Fruit fly (Drosophila melanogaster): ENCODE measurements around the gene Neu2.
A peak's percentile ranks its signal among the peaks of the same experiment; 100 is the strongest.

DNA sequence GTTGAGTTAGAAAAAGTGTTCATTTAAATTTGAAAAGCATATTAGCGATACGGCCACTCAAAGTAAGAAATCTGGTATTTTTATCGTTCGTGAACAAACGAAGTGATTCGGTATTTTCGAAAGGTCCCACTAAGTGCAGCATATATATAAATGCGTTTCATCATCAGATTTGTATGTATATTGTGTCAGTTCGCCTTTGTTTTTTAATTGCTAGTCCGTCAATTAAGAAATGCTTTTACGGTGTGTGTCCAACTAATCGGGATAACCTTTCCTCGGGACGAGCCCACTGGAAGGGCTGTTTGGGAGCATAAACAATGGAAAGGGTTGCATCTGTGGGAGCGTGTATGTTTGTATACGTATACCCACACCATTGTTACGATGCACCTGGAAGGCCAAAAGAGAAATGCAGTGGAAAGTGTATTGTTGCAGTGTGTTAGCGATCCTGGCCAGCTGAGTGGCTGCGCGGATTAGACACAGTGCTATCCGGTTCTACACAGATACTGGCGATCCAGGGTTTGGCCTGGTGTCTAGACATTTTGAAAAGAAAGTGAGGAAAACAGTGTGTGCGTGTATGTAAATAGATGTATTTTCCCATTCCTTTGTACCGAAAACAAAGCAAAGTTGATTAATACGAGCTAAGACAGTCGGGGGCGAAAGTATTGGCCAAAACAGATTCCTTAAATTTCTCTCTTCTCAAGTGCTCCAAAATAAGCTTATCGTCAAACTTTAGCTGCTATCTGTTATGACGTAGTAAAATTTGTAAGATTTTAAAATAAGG, 32.9 kb upstream of the Neu2 start, which contains the start of gene CG7611:
- no peak for TF ChIP-seq Ets21C (GFP tag; optimal IDR thresholded peaks at IDR 0.05)
- TF ChIP-seq CG8319 (GFP tag; optimal IDR thresholded peaks at IDR 0.05) = no peak
- TF ChIP-seq Ets96B (tag; optimal IDR thresholded peaks at IDR 0.05) = no peak
- no peak for TF ChIP-seq CG11762 (GFP tag; optimal IDR thresholded peaks at IDR 0.05; ENCODE audit: insufficient read depth)
- no peak for TF ChIP-seq CG8119 (GFP tag; IDR thresholded peaks at IDR 0.05)
- peak; percentile 79 for TF ChIP-seq svp (GFP tag)
- no peak for TF ChIP-seq Eip75B (GFP tag; optimal IDR thresholded peaks at IDR 0.05)

Measured in whole organism, prepupa.